Worm (Caenorhabditis elegans) whole organism, late embryonic: ENCODE results near the gene npl-4.2.

Source experiments
- C08G9.2 ChIP-seq: sonication (generic microtip); optimal IDR thresholded peaks from 2 replicates; lab custom pipeline; 2016; ENCODE audit warnings: mild to moderate bottlenecking, missing genetic modification characterization, moderate library complexity, missing compliant biosample characterization
- K09A11.1 ChIP-seq: sonication (generic microtip); optimal IDR thresholded peaks from 2 replicates; lab custom pipeline; 2017; ENCODE audit warnings: antibody characterized with exemption, mild to moderate bottlenecking, missing genetic modification characterization, missing compliant biosample characterization; ENCODE audit not compliant: insufficient read depth
- elt-2 ChIP-seq: sonication (generic microtip); optimal IDR thresholded peaks from 2 replicates; lab custom pipeline; 2016; ENCODE audit warnings: missing genetic modification reagents, missing genetic modification characterization, missing compliant biosample characterization
- pqm-1 ChIP-seq: sonication (generic microtip); optimal IDR thresholded peaks from 2 replicates; lab custom pipeline; 2016; ENCODE audit warnings: missing genetic modification characterization, missing compliant biosample characterization

DNA sequence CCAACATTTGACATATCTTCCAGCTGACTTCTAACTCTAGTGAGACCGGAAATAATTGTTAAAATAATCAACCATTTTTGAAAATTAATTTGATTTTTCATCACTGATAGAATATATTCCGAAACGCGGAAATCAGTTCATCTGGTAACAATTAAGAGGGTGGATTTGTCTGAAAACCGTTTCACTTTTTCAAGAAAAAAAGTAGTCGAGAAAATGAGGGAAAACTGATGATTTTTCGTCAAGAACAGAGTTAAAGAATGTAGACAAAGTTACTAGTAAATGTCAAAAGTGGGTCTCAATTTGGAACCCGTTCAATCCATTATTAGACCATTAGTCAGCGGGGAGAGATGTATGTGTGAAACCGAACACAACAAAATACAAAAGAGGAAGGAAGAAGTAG lies 19.5 kb upstream of the npl-4.2 start, which contains the start of gene C17G10.6:
- TF ChIP-seq K09A11.1 (no peak), elt-2 (tag; lab: Kevin White, UChicago) (no peak), pqm-1 (tag; lab: Kevin White, UChicago) (no peak), C08G9.2 (tag; lab: Kevin White, UChicago) (no peak)
